Fruit fly (Drosophila melanogaster) whole organism, prepupa: ENCODE results near the gene BNIP3.

Experiments used
- Blimp-1 ChIP-seq: fragments of 200-800 bp; sonication (Bioruptor generic); optimal IDR thresholded peaks from 3 replicates; lab custom pipeline; 2017; ENCODE audit warnings: missing biosample characterization, missing genetic modification characterization, mild to moderate bottlenecking, moderate library complexity, missing genetic modification reagents
- CG10631 ChIP-seq: fragments of 200-800 bp; sonication (Bioruptor generic); optimal IDR thresholded peaks from 2 replicates; lab custom pipeline; 2016; ENCODE audit warnings: missing biosample characterization, missing genetic modification characterization
- CG11294 ChIP-seq: fragments of 200-800 bp; sonication (Bioruptor generic); IDR thresholded peaks from 2 replicates; pipeline ENCODE4 v1.3.6; 2022; ENCODE audit warnings: missing biosample characterization, missing genetic modification characterization
- CG11762 ChIP-seq: fragments of 200-800 bp; sonication (Bioruptor generic); optimal IDR thresholded peaks from 3 replicates; lab custom pipeline; 2016; ENCODE audit warnings: missing biosample characterization, missing genetic modification characterization; ENCODE audit not compliant: insufficient read depth
- CG11902 ChIP-seq: fragments of 200-800 bp; sonication (Bioruptor generic); optimal IDR thresholded peaks from 3 replicates; lab custom pipeline; 2016; ENCODE audit warnings: missing biosample characterization, missing genetic modification characterization
- CG15336 ChIP-seq: fragments of 200-800 bp; sonication (Bioruptor generic); IDR thresholded peaks from 2 replicates; pipeline ENCODE4 v1.3.6; 2022; ENCODE audit warnings: missing biosample characterization, missing genetic modification characterization
- CG1621 ChIP-seq: fragments of 200-800 bp; sonication (Bioruptor generic); optimal IDR thresholded peaks from 3 replicates; lab custom pipeline; 2018; ENCODE audit warnings: missing biosample characterization, mild to moderate bottlenecking, missing genetic modification characterization
- CG16779 ChIP-seq: fragments of 200-800 bp; sonication (Bioruptor generic); optimal IDR thresholded peaks from 3 replicates; lab custom pipeline; 2017; ENCODE audit warnings: missing biosample characterization, mild to moderate bottlenecking, missing genetic modification characterization
- CG3032 ChIP-seq: fragments of 200-800 bp; optimal IDR thresholded peaks from 2 replicates; lab custom pipeline; 2019; ENCODE audit warnings: missing biosample characterization, mild to moderate bottlenecking, missing genetic modification characterization, moderate library complexity
- CG31627 ChIP-seq: fragments of 200-800 bp; sonication (Bioruptor generic); optimal IDR thresholded peaks from 3 replicates; lab custom pipeline; 2016; ENCODE audit warnings: missing biosample characterization, missing genetic modification characterization
- CG32006 ChIP-seq: fragments of 200-800 bp; sonication (Bioruptor generic); optimal IDR thresholded peaks from 3 replicates; lab custom pipeline; 2017; ENCODE audit warnings: missing biosample characterization, mild to moderate bottlenecking, missing genetic modification characterization
- CG34406 ChIP-seq: fragments of 200-800 bp; sonication (Bioruptor generic); optimal IDR thresholded peaks from 3 replicates; lab custom pipeline; 2016; ENCODE audit warnings: missing biosample characterization, missing genetic modification characterization
- CG3919 ChIP-seq: fragments of 200-800 bp; sonication (Bioruptor generic); optimal IDR thresholded peaks from 3 replicates; lab custom pipeline; 2016; ENCODE audit warnings: missing biosample characterization, missing genetic modification characterization
- CG6276 ChIP-seq: fragments of 200-800 bp; sonication (Bioruptor generic); optimal IDR thresholded peaks from 2 replicates; lab custom pipeline; 2017; ENCODE audit warnings: missing biosample characterization, mild to moderate bottlenecking, missing genetic modification characterization
- CG6792 ChIP-seq: fragments of 200-800 bp; sonication (Bioruptor generic); optimal IDR thresholded peaks from 3 replicates; lab custom pipeline; 2016; ENCODE audit warnings: missing biosample characterization, missing genetic modification characterization
- CG6808 ChIP-seq: fragments of 200-800 bp; sonication (Bioruptor generic); optimal IDR thresholded peaks from 3 replicates; lab custom pipeline; 2017; ENCODE audit warnings: missing biosample characterization, missing genetic modification characterization, mild to moderate bottlenecking, moderate library complexity, missing genetic modification reagents
- CG6854 ChIP-seq: fragments of 200-800 bp; sonication (Bioruptor generic); optimal IDR thresholded peaks from 2 replicates; lab custom pipeline; 2017; ENCODE audit warnings: missing biosample characterization, mild to moderate bottlenecking, missing genetic modification characterization
- CG7368 ChIP-seq: fragments of 200-800 bp; sonication (Bioruptor generic); optimal IDR thresholded peaks from 3 replicates; lab custom pipeline; 2016; ENCODE audit warnings: missing biosample characterization, missing genetic modification characterization
- CG8119 ChIP-seq: fragments of 200-800 bp; sonication (Bioruptor generic); IDR thresholded peaks from 3 replicates; pipeline ENCODE4 v1.3.6; 2022; ENCODE audit warnings: missing biosample characterization, missing genetic modification characterization
- CG8319 ChIP-seq: fragments of 200-800 bp; sonication (Bioruptor generic); optimal IDR thresholded peaks from 3 replicates; lab custom pipeline; 2016; ENCODE audit warnings: missing biosample characterization, missing genetic modification characterization
- Eip78C ChIP-seq: fragments of 200-800 bp; sonication (Bioruptor generic); peaks from one replicate; lab custom pipeline; 2016; ENCODE audit warnings: missing biosample characterization, missing genetic modification characterization
- Eip93F ChIP-seq: fragments of 200-800 bp; sonication (Bioruptor generic); optimal IDR thresholded peaks from 2 replicates; lab custom pipeline; 2016; ENCODE audit warnings: missing biosample characterization, mild to moderate bottlenecking, missing genetic modification characterization
- Ets21C ChIP-seq: fragments of 200-800 bp; sonication (Bioruptor generic); optimal IDR thresholded peaks from 3 replicates; lab custom pipeline; 2016; ENCODE audit warnings: missing biosample characterization, missing genetic modification characterization
- Ets96B ChIP-seq: fragments of 200-800 bp; optimal IDR thresholded peaks from 2 replicates; lab custom pipeline; 2019; ENCODE audit warnings: missing biosample characterization, mild to moderate bottlenecking, missing genetic modification characterization, moderate library complexity
- Gug ChIP-seq: fragments of 200-800 bp; sonication (Bioruptor generic); IDR thresholded peaks from 2 replicates; pipeline ENCODE4 v1.3.6; 2022; ENCODE audit warnings: missing biosample characterization, missing genetic modification characterization
- Hr38 ChIP-seq: sonication (Bioruptor generic); optimal IDR thresholded peaks from 2 replicates; lab custom pipeline; 2016; ENCODE audit warnings: missing biosample characterization, missing genetic modification characterization
- Hr39 ChIP-seq: fragments of 200-800 bp; sonication (Bioruptor generic); optimal IDR thresholded peaks from 2 replicates; lab custom pipeline; 2016; ENCODE audit warnings: missing biosample characterization, missing genetic modification characterization
- Hr4 ChIP-seq: fragments of 200-800 bp; sonication (Bioruptor generic); optimal IDR thresholded peaks from 3 replicates; lab custom pipeline; 2016; ENCODE audit warnings: missing biosample characterization, missing genetic modification characterization
- Met ChIP-seq: fragments of 200-800 bp; sonication (Bioruptor generic); optimal IDR thresholded peaks from 3 replicates; lab custom pipeline; 2016; ENCODE audit warnings: missing biosample characterization, missing genetic modification characterization
- OdsH ChIP-seq: fragments of 200-800 bp; sonication (Bioruptor generic); optimal IDR thresholded peaks from 3 replicates; lab custom pipeline; 2016; ENCODE audit warnings: missing biosample characterization, missing genetic modification characterization
- Sox102F ChIP-seq: fragments of 200-800 bp; sonication (Bioruptor generic); optimal IDR thresholded peaks from 2 replicates; lab custom pipeline; 2016; ENCODE audit warnings: missing biosample characterization, mild to moderate bottlenecking, missing genetic modification characterization
- Sox14 ChIP-seq: fragments of 200-800 bp; sonication (Bioruptor generic); optimal IDR thresholded peaks from 3 replicates; lab custom pipeline; 2016; ENCODE audit warnings: missing biosample characterization, missing genetic modification characterization
- Sox15 ChIP-seq: fragments of 200-800 bp; sonication (Bioruptor generic); optimal IDR thresholded peaks from 3 replicates; lab custom pipeline; 2016; ENCODE audit warnings: missing biosample characterization, missing genetic modification characterization
- achi ChIP-seq: fragments of 200-800 bp; sonication (Bioruptor generic); optimal IDR thresholded peaks from 3 replicates; lab custom pipeline; 2016; ENCODE audit warnings: missing biosample characterization, missing genetic modification characterization
- acj6 ChIP-seq: fragments of 200-800 bp; sonication (Bioruptor generic); optimal IDR thresholded peaks from 3 replicates; lab custom pipeline; 2016; ENCODE audit warnings: missing biosample characterization, missing genetic modification characterization
- dac ChIP-seq: fragments of 200-800 bp; sonication (Bioruptor generic); optimal IDR thresholded peaks from 2 replicates; lab custom pipeline; 2017; ENCODE audit warnings: missing biosample characterization, mild to moderate bottlenecking, missing genetic modification characterization
- dsx ChIP-seq: fragments of 200-800 bp; optimal IDR thresholded peaks from 3 replicates; lab custom pipeline; 2019; ENCODE audit warnings: missing biosample characterization, mild to moderate bottlenecking, missing genetic modification characterization, moderate library complexity; ENCODE audit not compliant: poor library complexity, severe bottlenecking
- eg ChIP-seq: fragments of 200-800 bp; sonication (Bioruptor generic); IDR thresholded peaks from 3 replicates; pipeline ENCODE4 v1.3.6; 2022; ENCODE audit warnings: missing biosample characterization, missing genetic modification characterization
- esn ChIP-seq: fragments of 200-800 bp; sonication (Bioruptor generic); optimal IDR thresholded peaks from 2 replicates; lab custom pipeline; 2016; ENCODE audit warnings: missing biosample characterization, mild to moderate bottlenecking, missing genetic modification characterization, moderate library complexity
- fd85E ChIP-seq: fragments of 200-800 bp; sonication (Bioruptor generic); optimal IDR thresholded peaks from 3 replicates; lab custom pipeline; 2016; ENCODE audit warnings: missing biosample characterization, missing genetic modification characterization
- fkh ChIP-seq: fragments of 200-800 bp; sonication (Bioruptor generic); optimal IDR thresholded peaks from 3 replicates; lab custom pipeline; 2017; ENCODE audit warnings: missing biosample characterization, mild to moderate bottlenecking, missing genetic modification characterization, moderate library complexity
- lz ChIP-seq: fragments of 200-800 bp; sonication (Bioruptor generic); optimal IDR thresholded peaks from 3 replicates; lab custom pipeline; 2016; ENCODE audit warnings: missing biosample characterization, missing genetic modification characterization
- net ChIP-seq: fragments of 200-800 bp; sonication (Bioruptor generic); optimal IDR thresholded peaks from 3 replicates; lab custom pipeline; 2016; ENCODE audit warnings: missing biosample characterization, missing genetic modification characterization
- pdm3 ChIP-seq: fragments of 200-800 bp; sonication (Bioruptor generic); optimal IDR thresholded peaks from 3 replicates; lab custom pipeline; 2016; ENCODE audit warnings: missing biosample characterization, missing genetic modification characterization
- salr ChIP-seq, 2 experiments: fragments of 200-800 bp; sonication (Bioruptor generic); optimal IDR thresholded peaks; 3 replicates each; lab custom pipeline; 2016 to 2018; ENCODE audit warnings: missing biosample characterization in 2 of 2, missing genetic modification characterization in 2 of 2, mild to moderate bottlenecking in 1 of 2
- spab ChIP-seq: fragments of 200-800 bp; sonication (Bioruptor generic); optimal IDR thresholded peaks from 2 replicates; lab custom pipeline; 2017; ENCODE audit warnings: missing biosample characterization, mild to moderate bottlenecking, missing genetic modification characterization, missing genetic modification reagents
- ss ChIP-seq, 2 experiments: fragments of 200-800 bp; sonication (Bioruptor generic); optimal IDR thresholded peaks; 2 replicates in 1 of 2; 3 replicates in 1 of 2; lab custom pipeline; 2017 to 2018; ENCODE audit warnings: mild to moderate bottlenecking in 2 of 2, missing biosample characterization in 2 of 2, missing genetic modification characterization in 2 of 2, moderate library complexity in 1 of 2
- topi ChIP-seq: fragments of 200-800 bp; sonication (Bioruptor generic); optimal IDR thresholded peaks from 3 replicates; lab custom pipeline; 2016; ENCODE audit warnings: missing biosample characterization, missing genetic modification characterization
- vri ChIP-seq: fragments of 200-800 bp; sonication (Bioruptor generic); optimal IDR thresholded peaks from 3 replicates; lab custom pipeline; 2016; ENCODE audit warnings: missing biosample characterization, mild to moderate bottlenecking, missing genetic modification characterization

The BNIP3 gene

dm6 chr3L:20494780-20495591 is 24.2 kb downstream of the BNIP3 start, which contains the start of gene ZnT77C:
Gene ZnT77C (minus strand): TSS chr3L:20494921.
- peak; percentile 37 for TF ChIP-seq Eip78C
- no peak for TF ChIP-seq CG15336
- TF ChIP-seq vri (GFP tag; lab: Kevin White, UChicago): peak; percentile 83
- peak; percentile 5 for TF ChIP-seq Sox14 (GFP tag; lab: Kevin White, UChicago)

DNA sequence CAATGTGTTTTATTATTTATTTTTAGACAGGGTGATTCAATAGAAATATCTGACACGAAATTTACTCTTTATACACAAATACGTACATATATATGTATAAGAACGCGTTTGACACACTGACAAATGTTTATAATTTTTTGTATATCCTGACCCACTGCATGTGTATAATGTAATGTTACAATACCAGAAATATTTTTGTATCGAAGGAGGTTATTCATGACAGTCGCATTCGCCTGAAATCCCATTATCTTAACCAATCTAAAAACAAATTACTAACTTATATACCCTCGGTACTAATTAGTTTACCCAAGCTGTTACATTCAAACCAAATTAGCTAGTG is 25.0 kb downstream of the BNIP3 start:
- no peak for TF ChIP-seq Sox15 (GFP tag; lab: Kevin White, UChicago)
- no peak for TF ChIP-seq CG31627 (GFP tag; lab: Kevin White, UChicago)
- TF ChIP-seq pdm3 (GFP tag; lab: Kevin White, UChicago): no peak
- no peak for TF ChIP-seq Blimp-1
- peak; percentile 52 for TF ChIP-seq Eip78C
- TF ChIP-seq CG16779 (tag; lab: Kevin White, UChicago): no peak
- no peak for TF ChIP-seq fd85E (GFP tag; lab: Kevin White, UChicago)
- no peak for TF ChIP-seq CG1621 (tag; lab: Kevin White, UChicago)
- TF ChIP-seq Met (GFP tag; lab: Kevin White, UChicago): peak; percentile 8
- peak; percentile 28 for TF ChIP-seq OdsH (GFP tag; lab: Kevin White, UChicago)
- TF ChIP-seq spab (GFP tag; lab: Kevin White, UChicago): no peak
- no peak for TF ChIP-seq CG3919
- no peak for TF ChIP-seq Hr39 (GFP tag; lab: Kevin White, UChicago)
- no peak for TF ChIP-seq CG11294
- no peak for TF ChIP-seq eg (GFP tag; lab: Robert Waterston, UW)
- peak; percentile 55 for TF ChIP-seq Hr4
- TF ChIP-seq esn (GFP tag; lab: Kevin White, UChicago): no peak
- TF ChIP-seq dsx: no peak
- no peak for TF ChIP-seq CG10631 (GFP tag; lab: Kevin White, UChicago)
- no peak for TF ChIP-seq Sox102F (GFP tag; lab: Kevin White, UChicago)
- TF ChIP-seq topi (GFP tag; lab: Kevin White, UChicago): no peak
- TF ChIP-seq CG6808 (GFP tag; lab: Kevin White, UChicago): no peak
- TF ChIP-seq CG32006 (GFP tag; lab: Kevin White, UChicago): peak; percentile 50
- no peak for TF ChIP-seq Gug (GFP tag; lab: Robert Waterston, UW)
- no peak for TF ChIP-seq CG8319
- TF ChIP-seq lz (GFP tag; lab: Kevin White, UChicago): peak; percentile 13
- TF ChIP-seq CG8119 (GFP tag; lab: Robert Waterston, UW): no peak
- no peak for TF ChIP-seq CG6854 (GFP tag; lab: Kevin White, UChicago)
- no peak for TF ChIP-seq CG11762 (GFP tag; lab: Kevin White, UChicago)
- TF ChIP-seq Eip93F (GFP tag; lab: Kevin White, UChicago): no peak
- no peak for TF ChIP-seq CG6276 (GFP tag; lab: Kevin White, UChicago)
- no peak for TF ChIP-seq CG6792 (GFP tag; lab: Kevin White, UChicago)
- no peak for TF ChIP-seq CG7368 (GFP tag; lab: Kevin White, UChicago)
- no peak for TF ChIP-seq CG3032
- TF ChIP-seq Ets21C: no peak
- no peak for TF ChIP-seq Hr38 (GFP tag; lab: Kevin White, UChicago)
- no peak for TF ChIP-seq salr (GFP tag; optimal IDR thresholded peaks at IDR 0.05; lab: Kevin White, UChicago)
- no peak for TF ChIP-seq CG34406 (GFP tag; lab: Kevin White, UChicago)
- TF ChIP-seq vri (GFP tag; lab: Kevin White, UChicago): no peak
- no peak for TF ChIP-seq net
- no peak for TF ChIP-seq acj6 (GFP tag; lab: Kevin White, UChicago)
- TF ChIP-seq Ets96B (tag; lab: Kevin White, UChicago): peak; percentile 9
- no peak for TF ChIP-seq ss (GFP tag; optimal IDR thresholded peaks at IDR 0.05; lab: Kevin White, UChicago)
- TF ChIP-seq CG15336: peak; percentile 25; the same call in 1 of the 2 replicates
- no peak for TF ChIP-seq CG11902 (GFP tag; lab: Kevin White, UChicago)
- no peak for TF ChIP-seq dac (GFP tag; lab: Kevin White, UChicago)
- no peak for TF ChIP-seq fkh (GFP tag; lab: Kevin White, UChicago)
- TF ChIP-seq achi (GFP tag; lab: Kevin White, UChicago): peak; percentile 1
